Worm (Caenorhabditis elegans) whole organism, L4/young adult: ENCODE data around the gene spp-1.

Experiments
- W03F9.2 ChIP-seq: fragments of 150-350 bp; optimal IDR thresholded peaks from 2 replicates; lab custom pipeline; 2014; ENCODE audit warnings: missing biosample characterization, missing genetic modification characterization
- dao-5 ChIP-seq: sonication (generic microtip); optimal IDR thresholded peaks from 2 replicates; lab custom pipeline; 2016; ENCODE audit warnings: missing genotype, missing genetic modification characterization, moderate library complexity, missing compliant biosample characterization
- him-1 ChIP-seq: sonication (generic microtip); optimal IDR thresholded peaks from 2 replicates; lab custom pipeline; 2016; ENCODE audit warnings: missing genotype, missing genetic modification reagents, missing genetic modification characterization, missing compliant biosample characterization

Gene spp-1

DNA sequence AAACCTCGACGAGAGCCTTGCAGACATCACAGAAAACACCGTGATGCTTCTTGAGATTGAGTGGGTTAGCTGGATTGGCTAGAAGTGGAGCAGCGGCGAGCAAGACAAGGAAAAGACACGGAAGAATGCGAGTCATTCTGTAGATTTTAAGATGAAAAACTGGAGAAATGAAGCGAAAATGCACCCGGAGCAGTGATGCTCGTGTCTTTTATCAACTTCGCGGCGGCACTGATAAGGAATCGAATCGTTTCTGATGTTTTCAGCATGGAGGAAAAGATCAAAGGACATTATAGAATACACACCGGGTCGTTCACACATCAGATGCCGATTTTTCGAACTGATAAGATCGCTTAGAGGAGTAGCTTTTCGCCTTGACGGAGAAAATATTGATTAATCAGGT lies at the start of gene spp-1:
spp-1 (minus strand) TSS at position 287 of the 400 bp plus-strand sequence.
- no peak for TF ChIP-seq him-1 (tag; lab: Kevin White, UChicago)
- TF ChIP-seq dao-5 = no peak
- no peak for TF ChIP-seq W03F9.2 (tag; lab: Kevin White, UChicago)

DNA sequence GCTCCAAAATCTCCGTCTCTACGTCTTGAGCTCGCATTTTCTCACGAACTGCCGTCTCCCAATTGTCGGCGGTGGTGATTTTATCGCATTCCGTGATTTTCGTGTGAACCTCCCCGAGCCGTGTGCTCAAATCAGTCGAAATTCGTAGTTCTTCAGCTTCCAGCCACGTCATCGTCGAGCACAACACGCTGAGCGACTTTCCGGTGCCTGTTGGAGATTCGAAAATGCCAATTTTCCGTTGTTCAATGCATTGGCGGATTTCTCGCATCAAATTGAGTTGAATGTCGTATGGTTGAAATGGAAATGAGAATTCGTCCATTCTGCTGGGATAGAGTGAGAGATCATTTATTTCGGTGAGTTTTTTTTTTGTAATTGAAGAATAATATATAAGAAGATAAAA lies 49.5 kb upstream of the spp-1 start, which contains the start of the genes M03C11.3 and chl-1:
M03C11.3 (plus strand) TSS at position 153 of the 400 bp plus-strand sequence.
chl-1 (minus strand) TSS at position 323 of the 400 bp plus-strand sequence.
- TF ChIP-seq W03F9.2 (tag; lab: Kevin White, UChicago) (no peak), dao-5 (no peak), him-1 (tag; lab: Kevin White, UChicago) (no peak)

ce11 chrIII:10398919-10399318 lies 43.5 kb upstream of the spp-1 start:
- peak; percentile 22 for TF ChIP-seq him-1 (tag; lab: Kevin White, UChicago)
- no peak for TF ChIP-seq dao-5

- TF ChIP-seq him-1 (tag; lab: Kevin White, UChicago) (no peak), W03F9.2 (tag; lab: Kevin White, UChicago) (no peak), dao-5 (no peak)
Observed at ce11 chrIII:10396891-10397502, 41.5 kb upstream of the spp-1 start.

- no peak for TF ChIP-seq W03F9.2 (tag; lab: Kevin White, UChicago)
Observed at ce11 chrIII:10395990-10396389, 40.5 kb upstream of the spp-1 start, which contains the start of gene M03C11.1. Gene M03C11.1 (minus strand): TSS chrIII:10396090.

DNA sequence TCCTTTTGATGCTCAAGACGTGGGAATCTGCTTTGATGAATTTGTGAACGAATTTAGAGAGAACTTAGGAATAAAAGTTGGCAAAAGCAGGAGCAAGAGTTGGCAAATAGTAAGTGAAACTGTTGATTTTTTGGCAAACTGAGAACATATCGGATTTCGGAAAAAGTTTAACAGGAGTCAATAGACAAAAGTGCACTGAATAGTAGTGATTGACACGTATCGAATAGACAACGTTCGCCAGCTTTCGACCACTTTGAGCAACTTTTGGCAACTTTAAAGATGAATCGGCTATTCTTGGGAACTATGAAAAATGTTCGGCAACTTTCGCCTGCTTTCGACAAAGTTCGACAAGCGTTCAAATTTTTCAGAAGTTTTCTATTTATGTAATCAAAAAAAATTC lies 36.2 kb upstream of the spp-1 start, which contains the start of gene M03C11.9:
M03C11.9 (minus strand) TSS at position 101 of the 400 bp plus-strand sequence.
- no peak for TF ChIP-seq dao-5
- TF ChIP-seq him-1 (tag; lab: Kevin White, UChicago) = no peak
- TF ChIP-seq W03F9.2 (tag; lab: Kevin White, UChicago) = no peak

DNA sequence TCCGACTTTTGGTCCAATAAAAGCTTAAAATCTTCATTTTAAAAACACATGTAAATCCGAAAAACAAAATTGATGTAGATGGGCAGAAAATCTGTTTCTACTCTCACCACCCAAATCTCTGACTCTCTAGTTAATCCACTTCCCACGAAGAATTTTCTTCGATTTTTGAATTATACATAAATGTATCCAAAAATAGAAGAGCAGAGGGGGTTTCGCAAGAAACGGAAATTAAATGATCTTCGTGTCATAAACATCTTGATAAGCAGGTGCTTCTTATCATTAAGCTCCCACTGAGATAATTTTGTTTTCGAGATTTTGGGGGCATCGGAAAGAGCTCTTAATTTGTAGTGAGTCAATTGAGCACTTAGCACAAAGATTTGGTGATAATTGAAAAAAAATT lies 34.1 kb upstream of the spp-1 start:
- TF ChIP-seq W03F9.2 (tag; lab: Kevin White, UChicago) = no peak
- no peak for TF ChIP-seq him-1 (tag; lab: Kevin White, UChicago)
- TF ChIP-seq dao-5 = no peak

DNA sequence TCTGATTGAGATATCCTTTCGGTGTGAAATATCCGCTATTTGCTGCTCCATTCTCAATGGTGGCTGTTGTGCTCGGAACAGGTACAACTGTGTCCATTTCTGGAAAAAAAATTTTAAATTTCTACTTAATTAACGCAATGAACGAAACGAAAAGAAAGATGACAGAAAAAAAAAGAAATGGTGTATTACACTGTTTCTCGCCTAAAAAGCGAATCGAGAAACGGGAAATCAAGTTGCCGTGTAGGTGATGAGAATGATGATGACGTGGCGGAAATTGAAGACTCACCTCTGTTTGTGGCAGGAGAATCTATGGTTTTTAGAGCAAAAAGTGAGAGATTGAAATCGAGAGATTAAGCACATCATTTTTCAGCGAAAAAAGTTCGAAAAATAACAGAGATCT lies 31.0 kb upstream of the spp-1 start, which contains the start of gene C38H2.3:
C38H2.3 (minus strand) TSS at position 101 of the 400 bp plus-strand sequence.
- TF ChIP-seq him-1 (tag; lab: Kevin White, UChicago) (no peak), dao-5 (no peak), W03F9.2 (tag; lab: Kevin White, UChicago) (no peak)

- no peak for TF ChIP-seq dao-5
- no peak for TF ChIP-seq him-1 (tag; lab: Kevin White, UChicago)
- TF ChIP-seq W03F9.2 (tag; lab: Kevin White, UChicago) = no peak
Observed at ce11 chrIII:10383804-10384203, 28.3 kb upstream of the spp-1 start.

ce11 chrIII:10381473-10381872 lies 26.0 kb upstream of the spp-1 start, which contains the start of gene C38H2.2:
Gene C38H2.2 (plus strand): TSS chrIII:10381773.
- no peak for TF ChIP-seq dao-5
- TF ChIP-seq him-1 (tag; lab: Kevin White, UChicago) = no peak
- no peak for TF ChIP-seq W03F9.2 (tag; lab: Kevin White, UChicago)

- TF ChIP-seq dao-5 = no peak
- no peak for TF ChIP-seq him-1 (tag; lab: Kevin White, UChicago)
- no peak for TF ChIP-seq W03F9.2 (tag; lab: Kevin White, UChicago)
Observed at ce11 chrIII:10380640-10381039, 25.2 kb upstream of the spp-1 start.

DNA sequence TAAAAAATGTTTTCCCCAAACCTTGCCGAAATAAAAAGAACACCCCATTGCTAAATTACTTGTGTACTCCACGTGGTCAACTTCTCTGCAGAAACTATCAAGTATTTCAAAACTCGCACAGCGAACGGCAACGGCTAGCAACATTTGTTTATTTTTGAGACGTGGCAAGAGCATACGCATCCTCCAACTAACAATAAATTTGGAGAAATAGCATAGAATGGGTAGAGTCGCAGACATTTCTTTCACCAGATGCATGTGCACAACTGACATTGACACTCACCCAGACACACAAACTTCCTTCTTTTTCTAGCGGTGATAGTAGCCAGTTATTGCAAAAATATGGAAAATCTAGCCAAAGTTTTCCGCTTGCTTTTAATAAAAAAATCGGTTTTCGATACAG lies 24.2 kb upstream of the spp-1 start:
- TF ChIP-seq him-1 (tag; lab: Kevin White, UChicago) (no peak), W03F9.2 (tag; lab: Kevin White, UChicago) (no peak), dao-5 (no peak)

DNA sequence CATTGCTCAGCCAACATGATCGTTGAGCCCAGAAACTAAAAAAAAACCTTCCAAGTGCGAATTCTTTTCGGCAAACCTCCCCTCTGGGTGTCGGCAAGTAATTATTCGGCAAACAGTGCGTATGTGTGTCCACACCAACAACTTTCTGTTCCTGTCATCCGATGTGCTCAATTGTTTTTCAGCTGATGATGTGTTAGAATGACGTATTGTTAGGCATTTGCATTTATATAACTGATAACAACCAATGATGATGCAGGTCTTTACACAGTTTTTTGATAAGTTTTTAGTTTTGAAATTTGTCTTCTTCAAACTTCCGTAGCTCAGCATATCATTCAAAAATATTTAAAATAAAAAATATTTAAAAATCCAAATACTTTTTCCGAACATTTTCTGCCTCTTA lies 23.4 kb upstream of the spp-1 start:
- no peak for TF ChIP-seq him-1 (tag; lab: Kevin White, UChicago)

ce11 chrIII:10376041-10376440 lies 20.6 kb upstream of the spp-1 start:
- TF ChIP-seq dao-5 = no peak
- no peak for TF ChIP-seq W03F9.2 (tag; lab: Kevin White, UChicago)
- no peak for TF ChIP-seq him-1 (tag; lab: Kevin White, UChicago)

DNA sequence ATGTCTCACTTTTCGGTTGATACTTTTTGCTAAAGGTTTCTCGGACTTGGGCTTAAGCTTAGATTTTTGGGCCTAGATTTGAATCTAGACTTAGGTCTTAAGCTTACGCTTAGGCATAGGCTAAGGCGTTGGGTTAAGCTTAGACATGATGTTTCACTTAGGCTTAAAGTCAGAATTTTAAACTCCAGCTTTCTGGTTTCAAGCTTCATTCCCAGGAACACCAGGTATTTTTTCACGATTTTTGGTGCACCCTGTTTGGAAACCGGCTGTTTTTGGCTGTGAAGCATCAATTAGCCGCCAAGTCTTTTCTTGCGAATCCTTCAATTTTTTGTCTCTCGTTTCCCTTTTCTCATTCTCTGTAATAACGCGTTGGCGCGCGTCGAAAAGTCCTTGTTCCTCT lies 18.4 kb upstream of the spp-1 start:
- TF ChIP-seq dao-5 (no peak), W03F9.2 (tag; lab: Kevin White, UChicago) (no peak), him-1 (tag; lab: Kevin White, UChicago) (no peak)
